Worm (Caenorhabditis elegans): ENCODE data around the gene srh-16.

DNA sequence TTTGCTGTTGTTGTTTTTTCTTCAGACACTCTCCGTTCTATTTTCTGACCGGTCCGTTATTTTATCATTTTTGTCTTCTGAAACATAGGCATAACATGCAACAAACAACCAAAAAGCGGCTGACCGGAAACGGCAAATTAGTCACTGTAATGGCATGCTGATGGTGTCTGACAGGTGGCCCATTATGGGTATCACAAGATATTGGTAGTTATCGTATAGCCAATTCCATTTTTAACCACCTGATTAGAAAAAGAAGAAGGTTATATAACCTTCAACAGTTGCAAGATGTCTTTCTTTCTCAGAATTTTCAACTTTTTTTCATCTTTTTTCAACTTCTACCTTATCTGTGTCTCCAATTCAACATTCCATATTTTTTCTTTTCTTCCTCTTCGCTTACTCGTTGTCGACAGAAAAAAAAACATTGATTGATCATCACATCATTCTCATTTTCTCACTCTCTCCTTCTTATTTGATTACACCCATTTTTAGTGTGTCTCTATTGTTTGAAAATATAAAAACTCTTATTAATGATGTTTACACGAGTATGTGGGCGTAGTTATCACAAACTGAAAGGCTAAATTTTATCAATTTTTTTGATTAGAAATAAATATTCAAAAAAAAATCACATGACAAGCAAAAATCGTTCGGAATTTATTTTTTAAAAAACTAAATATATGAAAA is 9.3 kb downstream of the srh-16 start:
- TF ChIP-seq ref-2 (tag; optimal IDR thresholded peaks at IDR 0.05) (no peak), pax-1 (tag; optimal IDR thresholded peaks at IDR 0.05) (no peak)

All from whole organism, late embryonic.